Worm (Caenorhabditis elegans): ENCODE measurements around the gene sfxn-5.
A peak's percentile ranks its signal among the peaks of the same experiment; 100 is the strongest.

Gene sfxn-5

DNA sequence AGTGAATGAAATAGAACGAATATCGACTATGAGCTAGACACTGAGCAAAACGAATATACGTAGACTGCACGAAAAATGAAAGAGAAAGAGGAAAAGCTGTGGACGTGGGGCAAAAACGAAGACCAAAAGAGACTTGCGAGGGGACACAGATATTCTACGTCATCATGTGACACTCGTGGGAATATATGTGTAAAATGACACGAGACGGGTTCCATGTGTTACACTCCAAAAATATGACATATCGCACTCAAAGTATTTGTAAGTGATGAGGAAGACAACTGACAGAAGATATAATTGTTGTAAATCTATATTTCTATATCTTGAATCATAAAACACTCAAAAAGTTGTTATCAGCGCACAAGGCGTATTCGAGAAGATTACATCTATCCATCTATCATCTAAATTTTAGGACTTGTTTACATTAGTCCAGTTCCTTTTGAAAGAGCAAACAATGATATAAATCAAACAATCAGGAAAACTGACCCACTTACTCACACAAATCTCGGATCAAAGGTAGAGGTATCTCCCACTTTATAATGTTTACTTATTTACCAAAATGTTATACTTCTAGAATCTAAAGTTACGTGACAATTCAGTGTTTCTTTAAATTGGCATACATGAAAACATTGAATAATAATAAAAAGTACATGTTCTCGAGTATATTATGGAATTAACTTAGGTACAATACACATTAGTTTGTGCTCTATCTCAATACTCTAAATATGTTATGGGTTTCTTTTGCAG, 32.9 kb downstream of the sfxn-5 start (continued):
- TF ChIP-seq lir-3 (tag; optimal IDR thresholded peaks at IDR 0.05; ENCODE audit: poor library complexity), result peak; percentile 63
- no peak for TF ChIP-seq elt-2 (tag; optimal IDR thresholded peaks at IDR 0.05)
- no peak for TF ChIP-seq egl-13 (tag; optimal IDR thresholded peaks at IDR 0.05)
- TF ChIP-seq dpl-1 (GFP tag; optimal IDR thresholded peaks at IDR 0.05), result peak in 2 of 3 experiments; percentile 4 to 38
- peak; percentile 54 for TF ChIP-seq swsn-7 (tag; optimal IDR thresholded peaks at IDR 0.05)
- no peak for TF ChIP-seq pqm-1 (tag; optimal IDR thresholded peaks at IDR 0.05)
- TF ChIP-seq ama-1 (optimal IDR thresholded peaks at IDR 0.05), result no peak
- TF ChIP-seq rnt-1 (tag; optimal IDR thresholded peaks at IDR 0.05), result no peak
- peak; percentile 89 for TF ChIP-seq nhr-71 (tag; optimal IDR thresholded peaks at IDR 0.05)
- TF ChIP-seq ceh-63 (GFP tag; optimal IDR thresholded peaks at IDR 0.05), result no peak
- peak in 2 of 6 experiments; percentile 45 to 66 for TF ChIP-seq elt-3 (tag; optimal IDR thresholded peaks at IDR 0.05)
- TF ChIP-seq snpc-4 (tag; optimal IDR thresholded peaks at IDR 0.05), result no peak
- no peak for TF ChIP-seq lin-39 (tag; optimal IDR thresholded peaks at IDR 0.05)
- no peak for TF ChIP-seq pag-3 (tag; optimal IDR thresholded peaks at IDR 0.05; ENCODE audit: borderline replicate concordance, insufficient read depth)
- no peak for TF ChIP-seq hlh-17 (GFP tag; optimal IDR thresholded peaks at IDR 0.05; ENCODE audit: borderline replicate concordance)
- TF ChIP-seq tlp-1 (tag; optimal IDR thresholded peaks at IDR 0.05), result no peak
- peak; percentile 92 for TF ChIP-seq lin-14 (GFP tag; optimal IDR thresholded peaks at IDR 0.05)
- TF ChIP-seq nhr-12 (tag; optimal IDR thresholded peaks at IDR 0.05), result no peak
- no peak for TF ChIP-seq ces-1 (GFP tag; optimal IDR thresholded peaks at IDR 0.05)
- TF ChIP-seq lin-15B (tag; optimal IDR thresholded peaks at IDR 0.05), result no peak
- TF ChIP-seq nhr-47 (tag; optimal IDR thresholded peaks at IDR 0.05), result peak; percentile 70
- no peak for TF ChIP-seq aha-1 (tag; optimal IDR thresholded peaks at IDR 0.05)
- TF ChIP-seq nhr-90 (tag; optimal IDR thresholded peaks at IDR 0.05; ENCODE audit: poor library complexity), result peak; percentile 44
- peak; percentile 63; the same call in 1 of the 2 replicates for TF ChIP-seq mab-9 (GFP tag; IDR thresholded peaks at IDR 0.05)
- peak; percentile 35 for TF ChIP-seq skn-1 (tag; optimal IDR thresholded peaks at IDR 0.05)
- TF ChIP-seq isw-1 (GFP tag; IDR thresholded peaks at IDR 0.05), result peak; percentile 51
- peak; percentile 54 for TF ChIP-seq tbx-2 (tag; optimal IDR thresholded peaks at IDR 0.05)
- no peak for TF ChIP-seq zip-4 (GFP tag; optimal IDR thresholded peaks at IDR 0.05)
- TF ChIP-seq sptf-1 (tag; optimal IDR thresholded peaks at IDR 0.05), result no peak
- TF ChIP-seq fkh-10 (GFP tag; optimal IDR thresholded peaks at IDR 0.05), result no peak
- TF ChIP-seq jun-1 (tag; optimal IDR thresholded peaks at IDR 0.05), result no peak
- TF ChIP-seq unc-30 (tag; optimal IDR thresholded peaks at IDR 0.05), result no peak
- peak in 1 of 2 experiments; percentile 18 for TF ChIP-seq ztf-11 (tag; optimal IDR thresholded peaks at IDR 0.05)
- TF ChIP-seq lin-35 (GFP tag; optimal IDR thresholded peaks at IDR 0.05), result peak; percentile 49 to 61
- TF ChIP-seq unc-86 (tag; optimal IDR thresholded peaks at IDR 0.05), result peak; percentile 73
- TF ChIP-seq fkh-8 (tag; optimal IDR thresholded peaks at IDR 0.05), result peak; percentile 85
- TF ChIP-seq nhr-76 (tag; optimal IDR thresholded peaks at IDR 0.05), result no peak
- TF ChIP-seq ets-5 (GFP tag; IDR thresholded peaks at IDR 0.05), result no peak
- TF ChIP-seq unc-130 (tag; optimal IDR thresholded peaks at IDR 0.05), result peak; percentile 23
- TF ChIP-seq C16A3.4 (tag; optimal IDR thresholded peaks at IDR 0.05), result peak; percentile 28
- TF ChIP-seq fos-1 (tag; optimal IDR thresholded peaks at IDR 0.05), result no peak
- no peak for TF ChIP-seq F16B12.6 (tag; optimal IDR thresholded peaks at IDR 0.05)
- TF ChIP-seq Y116A8C.19 (tag; optimal IDR thresholded peaks at IDR 0.05; ENCODE audit: borderline replicate concordance), result no peak
- no peak for TF ChIP-seq aly-2 (tag; optimal IDR thresholded peaks at IDR 0.05)
- TF ChIP-seq hlh-4 (tag; optimal IDR thresholded peaks at IDR 0.05), result no peak
- TF ChIP-seq mep-1 (tag; optimal IDR thresholded peaks at IDR 0.05), result peak; percentile 72
- no peak for TF ChIP-seq nhr-11 (tag; optimal IDR thresholded peaks at IDR 0.05)
- no peak for TF ChIP-seq nhr-77 (tag; optimal IDR thresholded peaks at IDR 0.05)
- no peak for TF ChIP-seq grh-1 (GFP tag; IDR thresholded peaks at IDR 0.05)
- no peak for TF ChIP-seq ceh-8 (GFP tag; optimal IDR thresholded peaks at IDR 0.05)
- TF ChIP-seq efl-1 (optimal IDR thresholded peaks at IDR 0.05), result peak; percentile 19 to 44
- TF ChIP-seq efl-1 (GFP tag; optimal IDR thresholded peaks at IDR 0.05 in 1 of 2), result peak; percentile 18 to 91

Data from whole organism, L1 larva.